Worm (Caenorhabditis elegans): ENCODE data around the gene W06B4.2.

ce11 chrII:4453453-4453852 is 14.5 kb upstream of the W06B4.2 start:
- TF ChIP-seq drap-1 (GFP tag; optimal IDR thresholded peaks at IDR 0.05) (no peak), unc-62 (GFP tag; optimal IDR thresholded peaks at IDR 0.05) (no peak), mls-2 (tag; optimal IDR thresholded peaks at IDR 0.05) (no peak), lsy-2 (tag; optimal IDR thresholded peaks at IDR 0.05) (no peak), nhr-237 (tag; optimal IDR thresholded peaks at IDR 0.05) (no peak), elt-1 (tag; optimal IDR thresholded peaks at IDR 0.05; ENCODE audit: borderline replicate concordance, insufficient read depth) (no peak), flh-1 (GFP tag; optimal IDR thresholded peaks at IDR 0.05) (no peak), pha-4 (tag; optimal IDR thresholded peaks at IDR 0.05) (no peak), ztf-11 (tag; optimal IDR thresholded peaks at IDR 0.05) (no peak), sptf-1 (tag; optimal IDR thresholded peaks at IDR 0.05) (no peak), snpc-4 (tag; optimal IDR thresholded peaks at IDR 0.05) (no peak), mab-5 (tag; optimal IDR thresholded peaks at IDR 0.05) (no peak), ces-1 (GFP tag; optimal IDR thresholded peaks at IDR 0.05) (peak; percentile 55), unc-39 (tag; optimal IDR thresholded peaks at IDR 0.05) (no peak)
